Fruit fly (Drosophila melanogaster) S2 (cell line): ENCODE measurements around the gene Cpr97Ea.

Experiments
- CG8478 ChIP-seq: fragments of >200 bp; optimal IDR thresholded peaks from 2 replicates; lab custom pipeline; 2018
- CTCF ChIP-seq, 2 experiments: fragments of >200 bp; optimal IDR thresholded peaks; 2 replicates each; lab custom pipeline; 2018

The Cpr97Ea gene

DNA sequence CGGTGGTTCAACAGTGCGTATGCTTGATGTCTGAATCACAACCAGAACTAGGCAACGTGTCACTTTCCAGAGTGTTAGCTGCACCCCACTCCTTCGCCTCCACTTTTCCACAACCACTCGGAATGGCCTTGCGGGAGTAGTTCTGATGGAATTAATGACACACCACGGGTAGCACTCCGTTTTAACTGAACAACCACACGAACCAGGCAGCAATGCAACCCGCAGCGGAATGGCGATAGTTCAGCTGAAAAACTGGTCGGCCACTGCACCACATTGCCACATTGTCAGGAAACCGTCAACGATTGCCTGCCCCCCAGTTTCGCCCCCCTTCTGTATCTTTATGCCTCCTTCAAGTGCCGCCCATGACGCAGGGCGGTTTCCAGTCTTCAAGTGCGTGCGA lies at the start of gene Cpr97Ea:
Cpr97Ea (minus strand) TSS at position 230 of the 400 bp plus-strand sequence.
- TF ChIP-seq CTCF (optimal IDR thresholded peaks at IDR 0.05; lab: Kevin White, UChicago) (no peak), CG8478 (no peak)

DNA sequence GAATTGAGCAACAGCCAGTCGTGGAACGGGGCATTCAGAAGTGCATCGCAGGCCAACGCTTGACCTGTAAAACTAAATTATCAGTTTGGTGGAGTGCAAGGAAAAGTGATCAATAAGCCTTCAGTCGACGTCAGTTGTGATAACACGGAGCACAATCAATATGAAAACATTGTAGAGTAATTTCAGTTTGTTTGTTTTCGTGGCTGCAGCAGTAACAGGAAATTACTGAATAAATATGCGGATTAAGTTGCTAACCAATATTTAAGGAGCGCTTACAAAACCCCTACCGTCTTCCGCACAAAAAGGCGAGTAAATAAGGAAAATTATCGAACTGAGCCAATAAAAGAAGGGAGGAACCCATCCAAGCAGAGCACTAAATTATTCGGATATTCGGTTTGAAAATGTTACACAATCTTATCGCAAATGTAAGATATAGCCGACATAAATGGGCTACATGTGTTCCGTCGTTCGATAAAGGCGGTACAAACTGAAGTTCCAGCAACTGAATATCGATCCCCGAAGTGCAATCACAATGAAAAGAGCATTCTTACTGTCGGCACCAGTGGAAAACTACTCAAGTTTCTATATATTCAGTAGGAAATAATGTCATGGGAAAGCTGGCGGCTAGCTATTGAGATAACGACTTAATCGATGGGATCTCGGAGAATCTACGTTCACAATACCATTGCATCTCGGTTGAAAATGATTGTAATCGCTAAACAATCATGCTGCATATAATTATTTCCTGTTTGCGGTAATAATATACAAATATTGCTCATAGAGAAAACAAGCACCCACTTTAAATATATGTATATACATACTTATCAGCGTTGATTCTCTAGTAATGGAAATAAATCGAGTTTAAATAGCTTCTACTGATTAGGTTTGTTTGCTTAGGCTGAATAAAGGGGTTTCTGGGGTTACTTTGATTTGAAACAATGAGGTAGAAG lies 48.4 kb upstream of the Cpr97Ea start:
- TF ChIP-seq CTCF (optimal IDR thresholded peaks at IDR 0.05; lab: Kevin White, UChicago) (no peak), CG8478 (no peak)

dm6 chr3R:27134728-27135361 lies 47.3 kb upstream of the Cpr97Ea start:
- no peak for TF ChIP-seq CTCF (optimal IDR thresholded peaks at IDR 0.05; lab: Kevin White, UChicago)
- TF ChIP-seq CG8478 = no peak

- TF ChIP-seq CG8478 (no peak), CTCF (optimal IDR thresholded peaks at IDR 0.05; lab: Kevin White, UChicago) (no peak)
Measured at dm6 chr3R:27133992-27134391, 46.4 kb upstream of the Cpr97Ea start.

DNA sequence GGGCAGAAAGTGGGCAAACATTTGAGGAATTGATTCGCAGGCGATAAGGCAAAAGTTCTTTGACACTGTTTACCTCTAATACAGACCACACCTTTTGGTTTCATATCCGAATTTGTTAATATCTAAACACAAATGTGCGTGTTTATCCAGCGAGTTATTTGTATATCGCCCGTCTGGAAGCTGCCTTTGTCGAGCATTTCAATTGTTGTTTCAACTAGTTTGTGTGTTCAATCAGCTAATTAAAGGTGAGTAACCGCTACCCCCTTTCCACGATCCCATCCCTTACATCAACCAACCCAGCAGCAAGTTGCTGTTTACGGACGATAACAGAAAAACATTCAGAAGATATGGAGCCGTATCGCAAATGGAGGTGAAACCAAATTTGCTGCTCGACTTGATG lies 43.8 kb upstream of the Cpr97Ea start:
- TF ChIP-seq CG8478 = no peak
- TF ChIP-seq CTCF (optimal IDR thresholded peaks at IDR 0.05; lab: Kevin White, UChicago) = no peak

dm6 chr3R:27130551-27131161 lies 43.1 kb upstream of the Cpr97Ea start:
- TF ChIP-seq CTCF (optimal IDR thresholded peaks at IDR 0.05; lab: Kevin White, UChicago) (no peak), CG8478 (no peak)

DNA sequence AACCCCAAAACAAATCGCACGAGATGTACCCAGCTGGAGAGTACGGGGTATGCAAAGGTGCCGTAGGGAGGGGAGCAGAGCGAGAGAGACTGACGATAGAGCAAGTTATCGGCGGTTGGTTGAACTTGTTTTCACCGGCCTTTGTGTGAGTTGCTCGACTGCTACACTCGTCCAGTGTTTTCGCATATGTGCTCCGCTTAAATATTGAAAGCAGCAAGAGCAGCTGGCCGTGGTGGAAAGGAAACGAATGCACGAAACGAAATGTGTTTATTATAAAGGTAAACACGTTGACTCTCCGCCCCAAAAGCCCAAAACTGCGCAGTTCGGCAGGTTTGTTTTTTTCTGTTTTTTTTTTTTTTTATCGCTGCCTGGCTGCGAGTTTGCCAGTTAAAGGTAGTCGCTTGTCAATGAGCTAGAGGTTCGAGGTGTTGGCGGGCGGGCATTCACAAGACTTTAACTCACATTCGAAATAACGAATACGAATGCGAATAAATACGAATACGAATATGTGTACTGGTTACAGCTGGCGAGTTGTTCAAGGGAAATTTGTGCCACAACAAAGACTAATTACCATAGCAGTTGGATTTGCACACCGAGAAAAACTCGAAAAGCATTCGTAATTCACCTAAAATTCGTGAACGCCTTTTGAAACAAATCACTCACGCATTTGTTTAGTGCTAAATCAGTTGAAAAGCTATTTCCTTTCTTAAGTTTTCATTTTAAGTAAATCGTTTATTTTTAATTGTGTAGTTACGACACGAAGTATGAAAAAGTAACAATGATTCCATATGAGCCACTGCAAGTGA lies 42.2 kb upstream of the Cpr97Ea start:
- no peak for TF ChIP-seq CG8478
- TF ChIP-seq CTCF (optimal IDR thresholded peaks at IDR 0.05; lab: Kevin White, UChicago) = no peak

DNA sequence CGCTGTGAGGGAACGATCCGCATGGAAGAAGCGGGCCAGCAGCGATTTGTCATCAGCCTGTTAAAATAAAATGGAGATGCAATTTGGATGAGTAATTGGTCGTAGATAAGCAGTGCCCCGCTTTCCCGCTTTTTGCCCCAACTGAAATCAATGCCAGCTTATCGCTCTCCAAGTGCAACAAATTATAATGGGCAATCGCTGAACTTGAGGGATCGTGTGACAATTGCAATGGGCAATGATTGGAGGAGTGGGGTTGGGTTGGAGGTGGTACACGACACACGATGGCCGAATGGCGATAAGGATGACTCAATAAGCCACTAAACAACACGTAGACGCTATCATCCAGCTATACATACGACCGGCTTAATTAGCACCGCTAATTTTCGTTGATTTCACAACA lies 41.1 kb upstream of the Cpr97Ea start:
- no peak for TF ChIP-seq CTCF (optimal IDR thresholded peaks at IDR 0.05; lab: Kevin White, UChicago)
- no peak for TF ChIP-seq CG8478

- TF ChIP-seq CG8478 (no peak), CTCF (optimal IDR thresholded peaks at IDR 0.05; lab: Kevin White, UChicago) (no peak)
Measured at dm6 chr3R:27124588-27124987, 37.0 kb upstream of the Cpr97Ea start, which contains the start of gene CG6059. CG6059 (minus strand) TSS chr3R:27124688.

DNA sequence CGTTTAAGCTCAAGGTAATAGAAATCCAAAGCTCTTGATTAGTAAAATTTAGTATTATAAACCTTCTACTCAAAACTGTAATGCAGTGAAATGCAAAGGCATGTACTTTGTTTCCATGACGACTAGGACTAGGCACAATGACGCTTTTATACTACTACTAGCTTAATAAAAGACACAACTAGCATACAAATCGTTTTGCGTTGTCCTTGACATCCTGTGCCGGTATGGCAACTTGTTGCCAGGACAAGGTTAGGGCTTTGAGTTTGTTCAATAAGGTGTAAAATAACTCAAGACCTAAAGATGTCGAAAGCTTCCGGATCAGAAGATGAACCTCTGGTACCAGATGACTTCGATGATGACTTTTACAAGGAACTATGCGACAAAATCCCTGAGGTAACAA lies 30.8 kb upstream of the Cpr97Ea start, which contains the start of gene CG5882:
CG5882 (plus strand) TSS at position 301 of the 400 bp plus-strand sequence.
- TF ChIP-seq CG8478 = no peak
- no peak for TF ChIP-seq CTCF (optimal IDR thresholded peaks at IDR 0.05; lab: Kevin White, UChicago)

DNA sequence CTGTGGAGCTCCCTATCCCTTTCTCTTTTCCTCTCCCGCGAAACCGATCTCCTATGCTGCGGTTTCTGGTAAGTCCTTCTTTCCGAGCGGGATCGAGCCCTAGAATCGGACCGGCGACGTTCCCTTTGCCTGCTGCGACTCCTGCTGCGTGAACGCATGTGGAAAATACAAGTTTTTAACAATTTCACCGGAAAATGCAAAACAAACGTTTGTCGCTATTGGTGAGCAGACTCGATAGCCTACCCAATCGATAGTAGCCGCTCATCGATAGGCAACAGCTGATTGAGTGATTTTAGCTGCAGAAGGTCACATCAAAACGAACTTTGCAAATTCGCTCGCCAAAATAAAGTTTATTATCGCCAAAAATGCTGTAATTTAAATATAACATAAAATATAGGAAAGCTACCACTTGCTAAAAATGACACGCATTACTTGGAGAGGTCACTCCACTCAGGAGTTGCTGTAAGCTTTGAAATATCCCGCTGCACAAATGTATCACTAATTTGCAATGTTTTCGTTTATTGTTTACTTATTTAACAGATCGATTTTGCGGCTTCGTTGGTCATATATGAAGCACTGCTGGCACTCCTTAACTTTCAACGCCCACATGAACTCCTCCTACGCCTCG lies 29.0 kb upstream of the Cpr97Ea start, which contains the start of the genes CG6066 and CG5880:
CG6066 (minus strand) TSS at position 243 of the 628 bp plus-strand sequence.
CG5880 (plus strand) TSS at position 281 of the 628 bp plus-strand sequence.
- TF ChIP-seq CG8478 = no peak
- TF ChIP-seq CTCF (optimal IDR thresholded peaks at IDR 0.05; lab: Kevin White, UChicago) = peak in 1 of 2 experiments; percentile 0

DNA sequence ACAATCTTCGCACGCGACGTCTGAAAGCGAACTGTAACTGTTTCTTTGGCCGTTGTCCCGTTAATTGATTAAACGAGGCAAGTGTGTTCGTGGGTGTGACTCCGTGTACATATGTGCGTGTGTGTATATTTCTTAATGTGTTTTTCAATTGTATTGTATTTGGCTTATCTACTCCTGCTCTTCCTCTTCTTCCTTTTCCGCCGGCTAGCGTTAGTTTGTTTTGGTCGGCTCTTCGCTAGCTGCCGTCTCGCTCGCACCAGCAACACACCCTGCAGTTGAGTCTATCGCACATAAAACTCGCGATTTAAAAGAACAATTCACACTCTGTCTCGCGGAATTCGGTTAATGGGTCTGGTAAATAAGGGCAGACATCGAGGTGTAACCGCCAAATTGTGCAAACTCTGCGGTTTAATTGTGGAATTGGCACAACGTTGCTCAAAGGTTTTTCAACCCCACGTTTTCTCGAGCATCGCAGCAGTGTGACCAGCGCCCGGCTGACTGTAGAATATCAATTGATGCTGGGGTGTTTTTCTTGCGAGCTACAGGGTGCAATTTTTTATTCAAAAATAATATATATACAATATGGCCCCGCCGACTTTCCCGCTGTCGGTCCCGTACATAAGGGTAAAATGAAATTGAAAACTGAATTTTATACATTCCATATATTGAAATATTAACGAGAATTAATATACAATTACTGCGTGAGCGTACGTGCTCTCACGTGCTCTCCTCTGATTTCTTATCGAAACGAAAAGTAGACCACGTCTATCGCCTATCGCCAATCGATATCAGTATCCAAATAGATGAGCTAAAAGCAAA lies 24.4 kb upstream of the Cpr97Ea start, which contains the start of the genes gb and CG5815:
gb (minus strand) TSS at position 487 of the 819 bp plus-strand sequence.
CG5815 (plus strand) TSS at position 783 of the 819 bp plus-strand sequence.
- TF ChIP-seq CG8478 (no peak), CTCF (optimal IDR thresholded peaks at IDR 0.05; lab: Kevin White, UChicago) (no peak)

dm6 chr3R:27109458-27109857 lies 21.9 kb upstream of the Cpr97Ea start:
- no peak for TF ChIP-seq CG8478
- no peak for TF ChIP-seq CTCF (optimal IDR thresholded peaks at IDR 0.05; lab: Kevin White, UChicago)
